Fruit fly (Drosophila melanogaster) whole organism, embryonic: ENCODE measurements around the gene ds.

Experiments
- CG4424 ChIP-seq: fragments of 200-800 bp; sonication (Bioruptor generic); optimal IDR thresholded peaks from 3 replicates; lab custom pipeline; 2016; ENCODE audit warnings: missing biosample characterization, missing genetic modification characterization
- CG9797 ChIP-seq: fragments of 200-800 bp; sonication (Bioruptor generic); optimal IDR thresholded peaks from 3 replicates; lab custom pipeline; 2018; ENCODE audit warnings: missing biosample characterization, mild to moderate bottlenecking, missing genetic modification characterization
- ap ChIP-seq: fragments of 200-800 bp; sonication (Bioruptor generic); IDR thresholded peaks from 2 replicates; pipeline ENCODE4 v1.3.6; 2022; ENCODE audit warnings: missing biosample characterization, missing genetic modification characterization
- inv ChIP-seq: fragments of 200-800 bp; sonication (Bioruptor generic); IDR thresholded peaks from 2 replicates; pipeline ENCODE4 v1.3.6; 2022; ENCODE audit warnings: missing biosample characterization, missing genetic modification characterization; ENCODE audit not compliant: partially characterized antibody
- so ChIP-seq: fragments of 200-800 bp; sonication (Bioruptor generic); IDR thresholded peaks from 3 replicates; pipeline ENCODE4 v1.3.6; 2022; ENCODE audit warnings: missing biosample characterization, missing genetic modification characterization
- unc-4 ChIP-seq: fragments of 200-800 bp; sonication (Bioruptor generic); IDR thresholded peaks from 2 replicates; pipeline ENCODE4 v1.3.6; 2022; ENCODE audit warnings: missing biosample characterization, missing genetic modification characterization; ENCODE audit not compliant: partially characterized antibody

DNA sequence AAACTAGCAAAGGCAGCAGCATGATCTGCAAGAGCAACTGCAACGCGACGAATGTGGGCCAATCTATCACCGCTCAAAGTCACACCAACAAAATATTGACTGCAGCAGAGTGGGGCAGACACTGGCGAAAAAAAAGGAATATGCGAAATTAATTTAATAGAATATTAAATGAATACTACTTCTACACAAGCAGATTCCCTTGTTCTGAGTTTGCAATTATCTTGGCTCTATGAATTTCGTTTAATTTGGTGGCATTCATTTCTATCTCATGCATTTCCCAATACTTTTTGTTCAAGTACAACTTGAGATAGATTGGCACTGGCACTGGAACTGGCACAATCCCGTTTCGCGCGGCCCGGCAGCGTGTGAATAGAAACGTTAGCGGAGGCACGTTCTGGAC lies 19.3 kb upstream of the ds start:
- TF ChIP-seq unc-4 (no peak), CG4424 (GFP tag; lab: Kevin White, UChicago) (no peak), so (GFP tag; lab: Robert Waterston, UW) (no peak), ap (GFP tag; lab: Robert Waterston, UW) (no peak), inv (GFP tag; lab: Robert Waterston, UW) (no peak), CG9797 (no peak)
